Worm (Caenorhabditis elegans) whole organism, midembryonic: ENCODE data around the gene B0001.5.
"Not testable (repeated sequence)": the region's sequence is repeated elsewhere in the genome, so short reads cannot be mapped to it uniquely, and the experiment has no call there.

Source experiments
- T22C8.4 ChIP-seq: fragments of 200-800 bp; sonication (Bioruptor generic); IDR thresholded peaks from 2 replicates; pipeline ENCODE4 v1.3.6; 2022; ENCODE audit warnings: missing genetic modification characterization, missing compliant biosample characterization
- cog-1 ChIP-seq: sonication (generic microtip); optimal IDR thresholded peaks from 2 replicates; lab custom pipeline; 2016; ENCODE audit warnings: missing genetic modification characterization, missing compliant biosample characterization
- flt-1 ChIP-seq: fragments of 200-800 bp; sonication (Bioruptor generic); IDR thresholded peaks from 2 replicates; pipeline ENCODE4 v1.3.6; 2022; ENCODE audit warnings: missing genetic modification characterization, missing compliant biosample characterization
- klf-2 ChIP-seq: fragments of 200-800 bp; sonication (Bioruptor generic); conservative IDR thresholded peaks from 2 replicates; pipeline ENCODE4 v1.3.6; 2022; ENCODE audit warnings: missing genetic modification reagents, missing genetic modification characterization, missing compliant biosample characterization
- med-1 ChIP-seq: sonication (generic microtip); optimal IDR thresholded peaks from 2 replicates; lab custom pipeline; 2017; ENCODE audit warnings: missing genetic modification characterization, mild to moderate bottlenecking, missing compliant biosample characterization, antibody characterized with exemption, missing genetic modification reagents; ENCODE audit not compliant: insufficient read depth
- ref-1 ChIP-seq: fragments of 200-800 bp; sonication (Bioruptor generic); conservative IDR thresholded peaks from 2 replicates; pipeline ENCODE4 v1.3.6; 2022; ENCODE audit warnings: missing genetic modification reagents, missing genetic modification characterization, missing compliant biosample characterization
- tab-1 ChIP-seq: fragments of 200-800 bp; sonication (Bioruptor generic); IDR thresholded peaks from 2 replicates; pipeline ENCODE4 v1.3.6; 2022; ENCODE audit warnings: missing genetic modification characterization, missing compliant biosample characterization
- ztf-23 ChIP-seq: fragments of 200-800 bp; sonication (Bioruptor generic); IDR thresholded peaks from 2 replicates; pipeline ENCODE4 v1.3.6; 2022; ENCODE audit warnings: missing genetic modification reagents, missing genetic modification characterization, missing compliant biosample characterization
- ztf-29 ChIP-seq: fragments of 200-800 bp; sonication (Bioruptor generic); IDR thresholded peaks from 2 replicates; pipeline ENCODE4 v1.3.6; 2022; ENCODE audit warnings: missing genetic modification reagents, missing genetic modification characterization, missing compliant biosample characterization

B0001.5 gene

DNA sequence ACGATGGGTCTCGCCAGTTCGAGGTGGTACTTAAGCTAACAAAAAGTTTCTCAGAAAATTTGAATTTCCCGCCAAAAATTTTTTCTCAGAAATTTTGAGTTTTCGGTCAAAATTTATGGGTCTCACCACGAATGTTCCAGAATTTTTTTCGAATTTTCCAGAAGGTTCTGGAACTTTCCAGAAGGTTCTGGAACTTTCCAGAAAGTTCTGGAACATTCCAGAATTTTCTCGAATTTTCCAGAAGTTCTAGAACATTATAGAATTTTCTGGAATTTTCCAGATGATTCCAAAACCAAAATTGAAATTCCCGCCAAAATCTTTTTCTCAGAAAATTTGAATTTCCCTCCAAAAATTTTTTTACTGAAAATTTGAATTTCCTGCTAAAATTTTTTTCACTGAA, 12.7 kb upstream of the B0001.5 start:
- peak; percentile 89 for TF ChIP-seq flt-1

DNA sequence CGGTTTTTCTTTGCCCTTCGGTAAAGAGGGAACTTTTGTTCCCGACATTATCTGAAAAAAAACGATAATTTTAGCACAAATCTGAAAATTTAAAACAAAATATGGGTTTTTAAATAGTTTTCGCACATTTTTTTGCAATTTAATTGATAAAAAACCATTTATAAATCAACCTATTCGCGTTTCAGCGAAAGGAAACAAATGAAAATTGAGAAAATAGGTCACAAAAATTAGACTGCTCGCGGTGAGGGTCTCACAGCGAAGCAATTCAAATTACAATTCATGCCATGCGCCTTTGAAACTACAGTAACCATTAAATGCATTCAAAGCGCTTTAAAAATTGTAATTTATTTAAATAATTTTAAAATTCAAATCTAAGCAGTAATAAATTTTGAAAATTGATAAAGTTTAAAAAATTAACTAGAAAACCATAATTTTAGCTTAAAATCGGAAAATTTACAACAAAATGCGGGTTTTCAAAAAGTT, 11.1 kb upstream of the B0001.5 start, which contains the start of gene B0001.7:
Gene B0001.7, minus strand, starts transcription at position 51 of the 483 bp plus-strand sequence.
- TF ChIP-seq klf-2 (GFP tag; lab: Robert Waterston, UW) (no peak), T22C8.4 (GFP tag; lab: Robert Waterston, UW) (no peak), cog-1 (tag; lab: Kevin White, UChicago) (no peak), ztf-23 (GFP tag; lab: Robert Waterston, UW) (no peak), tab-1 (GFP tag; lab: Robert Waterston, UW) (no peak), ref-1 (GFP tag; lab: Robert Waterston, UW) (no peak), med-1 (GFP tag; lab: Kevin White, UChicago) (no peak), flt-1 (no peak), ztf-29 (GFP tag; lab: Robert Waterston, UW) (no peak)

DNA sequence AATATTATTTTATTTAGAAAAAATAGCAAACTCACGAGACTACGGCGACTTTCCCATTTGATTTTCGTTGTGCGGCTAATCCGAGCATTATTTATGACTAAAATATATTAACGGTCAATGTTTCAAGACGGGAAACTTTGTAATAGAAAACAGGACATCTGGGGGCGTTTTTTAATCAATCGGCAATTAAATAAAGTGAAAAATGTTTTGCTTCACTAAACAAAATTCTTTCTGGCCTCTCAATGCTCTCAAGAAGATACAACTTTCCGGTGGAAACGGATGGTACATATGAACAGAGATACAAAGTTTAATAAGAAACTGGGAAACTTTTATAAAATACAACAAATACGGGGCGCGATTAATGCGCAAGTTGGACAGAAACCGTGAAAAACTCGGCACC, 7.7 kb upstream of the B0001.5 start, which contains the start of gene B0001.2:
Gene B0001.2, minus strand, starts transcription at position 101 of the 400 bp plus-strand sequence.
- TF ChIP-seq klf-2 (GFP tag; lab: Robert Waterston, UW) (no peak), ref-1 (GFP tag; lab: Robert Waterston, UW) (no peak), T22C8.4 (GFP tag; lab: Robert Waterston, UW) (no peak), cog-1 (tag; lab: Kevin White, UChicago) (no peak), ztf-23 (GFP tag; lab: Robert Waterston, UW) (no peak), ztf-29 (GFP tag; lab: Robert Waterston, UW) (no peak)

DNA sequence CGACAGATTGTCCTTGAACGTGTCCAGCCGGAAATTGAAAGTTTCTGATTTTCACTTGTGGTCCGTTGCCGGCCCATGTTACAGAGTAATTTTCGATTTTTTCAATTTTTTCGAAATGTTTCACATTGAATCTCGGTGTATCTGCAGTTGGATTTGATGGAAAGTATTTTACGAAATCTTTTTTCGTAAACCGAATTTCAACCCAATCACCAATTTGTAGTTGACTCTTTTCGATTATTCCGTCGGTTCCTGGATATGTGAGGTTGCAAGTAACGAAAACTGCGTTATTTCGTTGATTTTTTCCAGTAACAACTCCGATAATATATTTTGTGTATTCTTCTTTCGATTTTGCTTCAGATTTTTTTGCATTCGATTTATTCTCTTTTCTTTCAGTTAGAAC, 6.5 kb upstream of the B0001.5 start:
- TF ChIP-seq T22C8.4 (GFP tag; lab: Robert Waterston, UW) (no peak), ztf-23 (GFP tag; lab: Robert Waterston, UW) (no peak), med-1 (GFP tag; lab: Kevin White, UChicago) (no peak), ztf-29 (GFP tag; lab: Robert Waterston, UW) (no peak), klf-2 (GFP tag; lab: Robert Waterston, UW) (no peak), ref-1 (GFP tag; lab: Robert Waterston, UW) (no peak), tab-1 (GFP tag; lab: Robert Waterston, UW) (no peak), flt-1 (no peak), cog-1 (tag; lab: Kevin White, UChicago) (no peak)

DNA sequence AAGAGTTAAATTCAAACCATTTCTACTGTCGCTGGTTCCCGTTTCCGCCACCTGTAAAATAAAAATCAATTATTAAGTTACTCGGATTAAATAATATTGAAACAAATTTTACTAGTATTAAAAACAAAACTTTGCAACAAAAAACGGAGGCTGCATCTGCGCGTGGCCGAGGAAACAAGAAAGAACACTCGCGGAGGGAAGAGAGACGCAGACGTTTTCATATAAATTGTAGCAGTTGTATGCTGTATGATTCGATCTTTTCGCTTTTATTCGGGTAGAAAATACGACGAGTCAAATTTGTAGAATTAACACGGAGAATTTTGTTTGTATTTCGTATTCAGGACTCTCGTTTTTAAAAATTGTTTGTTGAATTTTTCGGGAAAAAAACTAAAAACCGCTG, 2.5 kb upstream of the B0001.5 start, which contains the start of gene B0001.3:
Gene B0001.3, minus strand, starts transcription at position 55 of the 400 bp plus-strand sequence.
- TF ChIP-seq cog-1 (tag; lab: Kevin White, UChicago) (no peak), tab-1 (GFP tag; lab: Robert Waterston, UW) (no peak), flt-1 (no peak), klf-2 (GFP tag; lab: Robert Waterston, UW) (no peak)

DNA sequence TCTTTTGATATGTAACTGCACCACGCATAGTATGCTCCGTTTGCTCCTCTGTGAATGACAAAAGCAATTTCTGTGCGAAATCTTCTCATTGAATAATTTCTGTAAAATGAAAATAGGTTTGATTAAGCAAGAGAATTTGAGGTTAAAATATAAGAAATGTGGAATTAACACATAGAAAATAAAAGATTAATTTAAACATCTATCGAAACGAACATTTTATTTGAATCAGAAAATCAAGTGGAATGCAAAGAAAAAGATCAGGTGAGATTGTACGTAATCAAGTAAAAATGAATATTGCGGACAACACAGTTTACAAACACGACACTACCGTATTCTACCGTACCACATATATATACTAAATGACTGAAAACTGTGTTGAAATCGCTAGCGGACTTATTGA, 2.2 kb downstream of the B0001.5 start, which contains the start of gene B0001.8:
Gene B0001.8, minus strand, starts transcription at position 101 of the 400 bp plus-strand sequence.
- TF ChIP-seq klf-2 (GFP tag; lab: Robert Waterston, UW) (no peak), ztf-29 (GFP tag; lab: Robert Waterston, UW) (no peak), cog-1 (tag; lab: Kevin White, UChicago) (no peak), med-1 (GFP tag; lab: Kevin White, UChicago) (no peak), T22C8.4 (GFP tag; lab: Robert Waterston, UW) (no peak), tab-1 (GFP tag; lab: Robert Waterston, UW) (no peak), ztf-23 (GFP tag; lab: Robert Waterston, UW) (no peak), ref-1 (GFP tag; lab: Robert Waterston, UW) (no peak), flt-1 (no peak)

DNA sequence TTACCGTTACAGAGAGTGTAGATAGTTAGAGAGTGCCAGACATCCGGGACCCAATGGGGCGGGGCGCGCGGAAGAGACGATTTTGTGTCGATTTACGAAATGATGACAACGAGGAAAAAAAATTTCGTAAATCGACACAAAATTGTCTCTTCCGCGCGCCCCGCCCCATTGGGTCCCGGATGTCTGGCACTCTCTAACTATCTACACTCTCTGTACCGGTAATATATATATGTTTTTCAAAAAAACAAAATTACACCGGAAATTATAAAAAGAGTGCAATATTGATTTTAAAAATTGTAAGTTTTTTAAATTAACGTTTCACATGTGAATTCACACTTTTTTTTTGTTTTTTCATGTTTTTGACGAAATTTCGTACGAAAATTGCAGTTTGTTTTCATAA, 5.0 kb downstream of the B0001.5 start, which contains the start of gene B0001.4:
Gene B0001.4, minus strand, starts transcription at position 101 of the 400 bp plus-strand sequence.
- not testable (repeated sequence) for TF ChIP-seq ztf-29, ref-1, T22C8.4 (GFP tag; lab: Robert Waterston, UW)

DNA sequence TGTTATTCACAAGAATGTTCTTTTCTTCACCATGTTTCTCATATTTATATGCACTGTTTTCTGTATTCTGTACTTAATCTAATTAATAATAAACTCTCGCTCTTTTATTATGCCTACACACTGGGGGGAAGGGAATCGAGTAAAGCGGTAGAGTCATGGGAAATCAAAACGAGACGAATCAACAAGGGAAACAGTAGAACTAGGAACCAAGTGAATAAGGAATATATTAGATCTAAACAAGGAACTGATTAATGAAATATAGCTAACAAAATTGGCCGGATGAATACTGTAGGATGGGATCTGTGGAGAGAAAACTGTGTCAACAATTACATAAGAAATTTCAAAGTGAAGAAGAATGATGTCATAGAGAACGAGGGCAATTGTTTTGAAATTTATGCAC, 8.1 kb downstream of the B0001.5 start:
- no peak for TF ChIP-seq klf-2 (GFP tag; lab: Robert Waterston, UW)

DNA sequence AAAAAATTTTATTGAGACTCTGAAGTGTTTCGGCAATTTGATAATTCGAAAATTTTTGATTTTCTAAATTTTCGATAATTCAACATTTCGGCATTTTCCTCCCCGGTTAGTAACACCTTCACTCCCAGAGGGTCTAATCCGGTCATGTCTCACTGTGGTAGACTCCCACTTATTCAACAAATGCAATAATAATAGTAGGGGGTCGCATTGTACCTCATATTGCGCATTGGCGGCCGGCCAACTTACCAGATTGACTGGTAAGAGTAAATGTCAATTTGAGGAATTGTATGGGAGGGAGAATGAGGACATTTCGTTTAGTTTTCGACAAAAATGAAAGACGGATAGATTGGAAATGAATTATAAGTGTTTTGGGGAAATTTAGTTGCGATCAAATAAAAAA, 9.4 kb downstream of the B0001.5 start:
- TF ChIP-seq cog-1 (tag; lab: Kevin White, UChicago) (no peak), T22C8.4 (GFP tag; lab: Robert Waterston, UW) (no peak), med-1 (GFP tag; lab: Kevin White, UChicago) (no peak), ref-1 (GFP tag; lab: Robert Waterston, UW) (no peak), flt-1 (no peak; the same call in 1 of the 2 replicates), ztf-29 (GFP tag; lab: Robert Waterston, UW) (no peak)

DNA sequence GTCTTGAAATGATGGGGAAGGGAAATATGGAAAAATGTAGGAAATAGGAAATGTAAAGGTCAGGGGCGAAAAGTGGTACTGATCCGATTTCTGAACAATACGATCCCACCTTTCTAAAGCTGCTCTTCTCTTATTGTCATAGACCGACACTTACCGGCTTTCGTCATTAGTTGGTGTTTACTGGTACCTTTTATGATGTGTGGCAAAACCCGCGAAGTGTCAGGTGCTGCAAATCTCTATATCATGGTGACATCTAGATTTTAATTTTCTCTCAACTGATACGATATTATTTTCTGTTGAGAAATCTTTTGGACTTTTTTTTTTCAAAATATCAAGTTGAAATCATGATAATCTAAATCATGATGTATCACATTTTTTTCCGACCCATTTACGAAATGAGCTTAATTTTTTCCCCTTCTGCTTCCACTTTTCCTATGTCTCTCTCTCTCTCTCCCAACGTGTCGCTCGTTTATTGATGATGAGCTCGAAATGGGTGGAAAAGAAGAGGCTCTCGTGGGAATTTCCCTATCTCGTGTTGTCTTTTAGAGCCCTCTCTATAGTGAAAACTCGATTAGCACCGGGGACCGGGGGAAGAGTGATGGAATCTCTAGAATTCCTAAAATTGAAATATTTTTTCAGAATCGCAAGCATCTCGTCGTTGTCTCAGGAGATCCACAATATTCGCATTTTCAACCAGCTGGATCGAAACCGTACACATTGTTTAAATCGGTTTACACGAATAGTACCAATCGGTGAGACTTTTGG, 11.6 kb downstream of the B0001.5 start:
- TF ChIP-seq T22C8.4 (GFP tag; lab: Robert Waterston, UW) (no peak), cog-1 (tag; lab: Kevin White, UChicago) (no peak)
